Fruit fly (Drosophila melanogaster) Kc167 (cell line): ENCODE results near the gene CG4701.

ENCODE experiments used
- h ChIP-seq: fragments of >200 bp; optimal IDR thresholded peaks from 3 replicates; lab custom pipeline; 2018; ENCODE audit warnings: missing external identifiers
- insv ChIP-seq: fragments of >200 bp; optimal IDR thresholded peaks from 3 replicates; lab custom pipeline; 2018; ENCODE audit warnings: missing external identifiers
- psq ChIP-seq: fragments of >200 bp; optimal IDR thresholded peaks from 2 replicates; lab custom pipeline; 2017; ENCODE audit warnings: missing external identifiers
- ttk ChIP-seq: sonication (Bioruptor generic); optimal IDR thresholded peaks from 2 replicates; lab custom pipeline; 2017; ENCODE audit warnings: missing external identifiers

DNA sequence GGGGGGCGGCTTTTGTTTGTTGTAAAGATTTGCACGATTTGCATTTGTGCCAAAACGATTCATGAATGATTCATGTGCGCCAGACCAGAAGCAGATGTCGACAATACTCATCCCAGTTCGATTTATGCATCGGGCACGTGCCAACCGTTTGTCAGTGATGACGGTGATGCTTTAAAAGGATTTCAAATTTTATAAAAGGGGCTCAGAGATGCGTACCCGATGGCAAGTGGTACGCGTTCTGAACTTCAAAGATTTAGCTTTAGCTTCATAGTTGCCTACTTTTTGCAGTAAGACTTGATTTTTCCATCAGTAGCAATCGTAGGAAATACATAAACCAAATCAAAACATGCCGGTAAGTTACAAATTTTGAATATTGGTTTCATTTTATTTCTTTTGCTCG is 44.8 kb downstream of the CG4701 start, which contains the start of gene CG33309:
- TF ChIP-seq psq (lab: Kevin White, UChicago) (no peak), h (lab: Kevin White, UChicago) (no peak), ttk (lab: Kevin White, UChicago) (no peak), insv (no peak)
